Worm (Caenorhabditis elegans) whole organism, L2 larva: Measurements from ENCODE around the gene ceh-14.

Experiments used
- C34F6.9 ChIP-seq: fragments of 150-350 bp; optimal IDR thresholded peaks from 2 replicates; lab custom pipeline; 2014; ENCODE audit warnings: missing biosample characterization, missing genetic modification characterization
- R02D3.7 ChIP-seq: fragments of 150-350 bp; optimal IDR thresholded peaks from 2 replicates; lab custom pipeline; 2014; ENCODE audit warnings: missing biosample characterization, missing genetic modification characterization
- Y55F3AM.14 ChIP-seq: fragments of 200-800 bp; sonication (Bioruptor generic); optimal IDR thresholded peaks from 2 replicates; lab custom pipeline; 2018; ENCODE audit warnings: mild to moderate bottlenecking, missing genetic modification characterization, missing compliant biosample characterization
- ZK546.5 ChIP-seq: sonication (generic microtip); optimal IDR thresholded peaks from 2 replicates; lab custom pipeline; 2017; ENCODE audit warnings: missing biosample characterization, missing genetic modification characterization
- alr-1 ChIP-seq: fragments of 150-350 bp; optimal IDR thresholded peaks from 2 replicates; lab custom pipeline; 2014; ENCODE audit warnings: missing biosample characterization, missing genetic modification characterization
- aly-2 ChIP-seq: fragments of 150-350 bp; optimal IDR thresholded peaks from 2 replicates; lab custom pipeline; 2014; ENCODE audit warnings: missing biosample characterization, missing genetic modification characterization
- ama-1 ChIP-seq: fragments of 150-350 bp; optimal IDR thresholded peaks from 2 replicates; lab custom pipeline; 2018; ENCODE audit warnings: inconsistent platforms
- blmp-1 ChIP-seq: sonication (generic microtip); optimal IDR thresholded peaks from 2 replicates; lab custom pipeline; 2017; ENCODE audit warnings: missing genetic modification characterization, mild to moderate bottlenecking, missing compliant biosample characterization, antibody characterized with exemption, moderate library complexity; ENCODE audit not compliant: insufficient read depth
- ceh-16 ChIP-seq: fragments of 150-350 bp; optimal IDR thresholded peaks from 2 replicates; lab custom pipeline; 2014; ENCODE audit warnings: missing biosample characterization, missing genetic modification characterization
- ceh-82 ChIP-seq: fragments of 150-350 bp; optimal IDR thresholded peaks from 2 replicates; lab custom pipeline; 2014; ENCODE audit warnings: missing biosample characterization, missing genetic modification characterization
- crh-2 ChIP-seq: sonication (generic microtip); optimal IDR thresholded peaks from 2 replicates; lab custom pipeline; 2017; ENCODE audit warnings: missing biosample characterization, missing genetic modification characterization
- egl-27 ChIP-seq: sonication (generic microtip); optimal IDR thresholded peaks from 3 replicates; lab custom pipeline; 2017; ENCODE audit warnings: missing biosample characterization, missing genetic modification reagents, missing genetic modification characterization
- elt-1 ChIP-seq: fragments of 150-350 bp; optimal IDR thresholded peaks from 2 replicates; lab custom pipeline; 2014; ENCODE audit warnings: missing biosample characterization, missing genetic modification characterization
- elt-3 ChIP-seq: sonication (generic microtip); optimal IDR thresholded peaks from 2 replicates; lab custom pipeline; 2017; ENCODE audit warnings: missing biosample characterization, missing genetic modification characterization
- fos-1 ChIP-seq: fragments of 150-350 bp; optimal IDR thresholded peaks from 2 replicates; lab custom pipeline; 2014; ENCODE audit warnings: missing biosample characterization, missing genetic modification characterization
- gmeb-1 ChIP-seq: fragments of 150-350 bp; optimal IDR thresholded peaks from 2 replicates; lab custom pipeline; 2014; ENCODE audit warnings: missing biosample characterization, missing genetic modification characterization
- lin-11 ChIP-seq: fragments of 150-350 bp; sonication (generic microtip); optimal IDR thresholded peaks from 2 replicates; lab custom pipeline; 2014; ENCODE audit warnings: missing biosample characterization, missing genetic modification characterization, inconsistent platforms, mixed read lengths
- lin-13 ChIP-seq: fragments of 150-350 bp; optimal IDR thresholded peaks from 2 replicates; lab custom pipeline; 2014; ENCODE audit warnings: missing biosample characterization, missing genetic modification reagents, missing genetic modification characterization
- lin-39 ChIP-seq: fragments of 150-350 bp; optimal IDR thresholded peaks from 2 replicates; lab custom pipeline; 2014; ENCODE audit warnings: missing biosample characterization, missing genetic modification reagents, missing genetic modification characterization
- lsy-2 ChIP-seq, 2 experiments: fragments of 150-350 bp in 1 of 2; sonication (generic microtip) in 1 of 2; optimal IDR thresholded peaks; 2 replicates each; lab custom pipeline; 2014 to 2017; ENCODE audit warnings: missing biosample characterization in 2 of 2, missing genetic modification characterization in 2 of 2
- mab-5 ChIP-seq: fragments of 150-350 bp; optimal IDR thresholded peaks from 2 replicates; lab custom pipeline; 2014; ENCODE audit warnings: missing biosample characterization, missing genetic modification characterization
- mdl-1 ChIP-seq, 2 experiments: fragments of 150-350 bp in 1 of 2; sonication (generic microtip) in 1 of 2; optimal IDR thresholded peaks; 2 replicates each; lab custom pipeline; 2017; ENCODE audit warnings: missing biosample characterization in 2 of 2, missing genetic modification characterization in 2 of 2
- nhr-10 ChIP-seq: sonication (generic microtip); optimal IDR thresholded peaks from 2 replicates; lab custom pipeline; 2017; ENCODE audit warnings: missing biosample characterization, missing genetic modification characterization
- nhr-11 ChIP-seq: fragments of 150-350 bp; optimal IDR thresholded peaks from 2 replicates; lab custom pipeline; 2014; ENCODE audit warnings: missing biosample characterization, missing genetic modification characterization
- nhr-12 ChIP-seq: fragments of 150-350 bp; optimal IDR thresholded peaks from 2 replicates; lab custom pipeline; 2014; ENCODE audit warnings: missing biosample characterization, missing genetic modification characterization
- nhr-129 ChIP-seq: fragments of 150-350 bp; optimal IDR thresholded peaks from 2 replicates; lab custom pipeline; 2014; ENCODE audit warnings: missing biosample characterization, missing genetic modification characterization
- nhr-21 ChIP-seq: fragments of 150-350 bp; optimal IDR thresholded peaks from 2 replicates; lab custom pipeline; 2014; ENCODE audit warnings: missing biosample characterization, missing genetic modification characterization
- nhr-23 ChIP-seq: fragments of 150-350 bp; optimal IDR thresholded peaks from 2 replicates; lab custom pipeline; 2014; ENCODE audit warnings: missing biosample characterization, missing genetic modification reagents, missing genetic modification characterization
- nhr-237 ChIP-seq: fragments of 150-350 bp; optimal IDR thresholded peaks from 2 replicates; lab custom pipeline; 2014; ENCODE audit warnings: missing biosample characterization, missing genetic modification characterization
- nhr-25 ChIP-seq: fragments of 150-350 bp; sonication (generic microtip); optimal IDR thresholded peaks from 3 replicates; lab custom pipeline; 2014; ENCODE audit warnings: missing biosample characterization, missing genetic modification characterization
- nhr-6 ChIP-seq: fragments of 150-350 bp; optimal IDR thresholded peaks from 2 replicates; lab custom pipeline; 2014; ENCODE audit warnings: missing biosample characterization, missing genetic modification characterization
- skn-1 ChIP-seq: sonication (generic microtip); optimal IDR thresholded peaks from 2 replicates; lab custom pipeline; 2017; ENCODE audit warnings: missing biosample characterization, missing genetic modification characterization
- sma-3 ChIP-seq: sonication (generic microtip); optimal IDR thresholded peaks from 2 replicates; lab custom pipeline; 2016; ENCODE audit warnings: missing genetic modification reagents, missing genetic modification characterization, missing compliant biosample characterization
- sma-9 ChIP-seq, 2 experiments: fragments of 150-350 bp in 1 of 2; sonication (generic microtip) in 1 of 2; optimal IDR thresholded peaks; 2 replicates each; lab custom pipeline; 2014 to 2016; ENCODE audit warnings: missing genetic modification characterization in 2 of 2, mild to moderate bottlenecking in 1 of 2, missing biosample characterization in 1 of 2, missing compliant biosample characterization in 1 of 2, missing genetic modification reagents in 1 of 2, moderate library complexity in 1 of 2
- snpc-4 ChIP-seq: fragments of 150-350 bp; optimal IDR thresholded peaks from 2 replicates; lab custom pipeline; 2014; ENCODE audit warnings: missing biosample characterization, missing genetic modification characterization
- unc-39 ChIP-seq: fragments of 150-350 bp; optimal IDR thresholded peaks from 2 replicates; lab custom pipeline; 2014; ENCODE audit warnings: missing biosample characterization, missing genetic modification characterization
- unc-55 ChIP-seq: fragments of 150-350 bp; sonication (generic microtip); optimal IDR thresholded peaks from 3 replicates; lab custom pipeline; 2014; ENCODE audit warnings: missing biosample characterization, missing genetic modification reagents, missing genetic modification characterization
- unc-62 ChIP-seq: fragments of 150-350 bp; optimal IDR thresholded peaks from 2 replicates; lab custom pipeline; 2014; ENCODE audit warnings: missing biosample characterization, missing genetic modification reagents, missing genetic modification characterization
- zag-1 ChIP-seq: fragments of 150-350 bp; optimal IDR thresholded peaks from 2 replicates; lab custom pipeline; 2014; ENCODE audit warnings: missing biosample characterization, missing genetic modification characterization

Gene ceh-14

ce11 chrX:7493020-7493419 is 39.5 kb downstream of the ceh-14 start, which contains the start of gene F48E3.2:
TSS of gene F48E3.2 (minus strand) at chrX:7493120.
- TF ChIP-seq crh-2 (tag; lab: Kevin White, UChicago): no peak
- no peak for TF ChIP-seq ama-1
- TF ChIP-seq skn-1: no peak
- TF ChIP-seq nhr-237: no peak
- TF ChIP-seq nhr-25 (tag; lab: Kevin White, UChicago): no peak

- no peak for TF ChIP-seq fos-1 (tag; lab: Kevin White, UChicago)
- TF ChIP-seq ama-1: no peak
- TF ChIP-seq nhr-6 (tag; lab: Kevin White, UChicago): no peak
- TF ChIP-seq nhr-11: no peak
- TF ChIP-seq sma-9 (GFP tag; optimal IDR thresholded peaks at IDR 0.05; lab: Kevin White, UChicago): no peak
- no peak for TF ChIP-seq sma-9 (tag; optimal IDR thresholded peaks at IDR 0.05; lab: Kevin White, UChicago)
- TF ChIP-seq nhr-25 (tag; lab: Kevin White, UChicago): no peak
- no peak for TF ChIP-seq R02D3.7 (tag; lab: Kevin White, UChicago)
- TF ChIP-seq ZK546.5 (tag; lab: Kevin White, UChicago): no peak
- no peak for TF ChIP-seq blmp-1
- no peak for TF ChIP-seq lin-11 (tag; lab: Kevin White, UChicago)
- no peak for TF ChIP-seq nhr-12 (tag; lab: Kevin White, UChicago)
- TF ChIP-seq aly-2 (tag; lab: Kevin White, UChicago): no peak
- no peak for TF ChIP-seq skn-1
- no peak for TF ChIP-seq mdl-1 (tag; optimal IDR thresholded peaks at IDR 0.05; lab: Kevin White, UChicago)
- TF ChIP-seq zag-1: no peak
- TF ChIP-seq snpc-4 (tag; lab: Kevin White, UChicago): no peak
- TF ChIP-seq alr-1: no peak
Measured at ce11 chrX:7491521-7491920, 41.0 kb downstream of the ceh-14 start.

ce11 chrX:7485748-7486147 is 46.8 kb downstream of the ceh-14 start, which contains the start of gene gly-12:
TSS of gene gly-12 (plus strand) at chrX:7485864.
- peak; percentile 16 for TF ChIP-seq crh-2 (tag; lab: Kevin White, UChicago)
- TF ChIP-seq sma-9 (GFP tag; optimal IDR thresholded peaks at IDR 0.05; lab: Kevin White, UChicago): peak; percentile 62
- TF ChIP-seq sma-9 (tag; optimal IDR thresholded peaks at IDR 0.05; lab: Kevin White, UChicago): no peak
- TF ChIP-seq ceh-16 (tag; lab: Kevin White, UChicago): peak; percentile 56
- TF ChIP-seq unc-39 (tag; lab: Kevin White, UChicago): no peak
- peak; percentile 46 for TF ChIP-seq elt-1
- no peak for TF ChIP-seq nhr-10 (tag; lab: Kevin White, UChicago)
- TF ChIP-seq lin-39 (tag; lab: Kevin White, UChicago): no peak
- TF ChIP-seq fos-1 (tag; lab: Kevin White, UChicago): peak; percentile 8
- TF ChIP-seq unc-55 (GFP tag; lab: Kevin White, UChicago): peak; percentile 61
- no peak for TF ChIP-seq nhr-23
- TF ChIP-seq zag-1: no peak
- no peak for TF ChIP-seq Y55F3AM.14 (GFP tag; lab: Kevin White, UChicago)
- peak in 1 of 2 experiments; percentile 30 for TF ChIP-seq mdl-1 (tag; optimal IDR thresholded peaks at IDR 0.05; lab: Kevin White, UChicago)
- no peak for TF ChIP-seq C34F6.9
- TF ChIP-seq nhr-21: no peak
- no peak for TF ChIP-seq lin-13 (GFP tag; lab: Kevin White, UChicago)
- TF ChIP-seq nhr-25 (tag; lab: Kevin White, UChicago): no peak
- peak; percentile 27 for TF ChIP-seq mab-5 (tag; lab: Kevin White, UChicago)
- no peak for TF ChIP-seq egl-27
- TF ChIP-seq snpc-4 (tag; lab: Kevin White, UChicago): no peak
- TF ChIP-seq nhr-129 (tag; lab: Kevin White, UChicago): peak; percentile 43
- no peak for TF ChIP-seq ceh-82 (tag; lab: Kevin White, UChicago)
- peak in 1 of 2 experiments; percentile 40 for TF ChIP-seq lsy-2 (tag; optimal IDR thresholded peaks at IDR 0.05; lab: Kevin White, UChicago)
- peak; percentile 3 for TF ChIP-seq sma-3

- TF ChIP-seq lsy-2 (tag; optimal IDR thresholded peaks at IDR 0.05; lab: Kevin White, UChicago) (no peak), gmeb-1 (no peak), zag-1 (no peak), crh-2 (tag; lab: Kevin White, UChicago) (no peak), elt-3 (tag; lab: Kevin White, UChicago) (no peak), ceh-16 (tag; lab: Kevin White, UChicago) (no peak), unc-39 (tag; lab: Kevin White, UChicago) (no peak), lin-39 (tag; lab: Kevin White, UChicago) (no peak), fos-1 (tag; lab: Kevin White, UChicago) (no peak), unc-62 (GFP tag; lab: Kevin White, UChicago) (no peak), nhr-10 (tag; lab: Kevin White, UChicago) (no peak), nhr-237 (no peak)
Measured at ce11 chrX:7480756-7481155, 51.8 kb downstream of the ceh-14 start, which contains the start of gene F48E3.9. TSS of gene F48E3.9 (plus strand) at chrX:7481056.
